Worm (Caenorhabditis elegans) whole organism, late embryonic: Measurements from ENCODE around the gene cyh-1.

Source experiments
- C38D4.7 ChIP-seq: fragments of 200-800 bp; sonication (Bioruptor generic); optimal IDR thresholded peaks from 2 replicates; lab custom pipeline; 2018; ENCODE audit warnings: mild to moderate bottlenecking, missing genetic modification characterization, moderate library complexity, missing compliant biosample characterization
- K02D7.2 ChIP-seq: sonication (generic microtip); optimal IDR thresholded peaks from 2 replicates; lab custom pipeline; 2017; ENCODE audit warnings: mild to moderate bottlenecking, missing genetic modification characterization, missing compliant biosample characterization
- T23F11.4 ChIP-seq: fragments of 200-800 bp; sonication (Bioruptor generic); optimal IDR thresholded peaks from 2 replicates; lab custom pipeline; 2018; ENCODE audit warnings: mild to moderate bottlenecking, missing genetic modification characterization, missing compliant biosample characterization
- Y22D7AL.16 ChIP-seq: sonication (generic microtip); optimal IDR thresholded peaks from 2 replicates; lab custom pipeline; 2016; ENCODE audit warnings: missing genetic modification characterization, missing compliant biosample characterization
- ceh-18 ChIP-seq: sonication (generic microtip); optimal IDR thresholded peaks from 2 replicates; lab custom pipeline; 2016; ENCODE audit warnings: missing genetic modification characterization, missing compliant biosample characterization
- ceh-19 ChIP-seq: fragments of 200-800 bp; sonication (Bioruptor generic); optimal IDR thresholded peaks from 2 replicates; lab custom pipeline; 2018; ENCODE audit warnings: mild to moderate bottlenecking, missing genetic modification characterization, missing compliant biosample characterization
- ceh-22 ChIP-seq: sonication (generic microtip); optimal IDR thresholded peaks from 2 replicates; lab custom pipeline; 2017; ENCODE audit warnings: missing biosample characterization, missing genetic modification characterization
- ceh-24 ChIP-seq: sonication (generic microtip); optimal IDR thresholded peaks from 2 replicates; lab custom pipeline; 2016; ENCODE audit warnings: mild to moderate bottlenecking, missing genetic modification characterization, missing compliant biosample characterization
- ceh-31 ChIP-seq: sonication (generic microtip); optimal IDR thresholded peaks from 2 replicates; lab custom pipeline; 2016; ENCODE audit warnings: missing genetic modification characterization, missing compliant biosample characterization
- ceh-45 ChIP-seq: fragments of 200-800 bp; sonication (Bioruptor generic); IDR thresholded peaks from 2 replicates; pipeline ENCODE4 v1.3.6; 2022; ENCODE audit warnings: missing genetic modification reagents, missing genetic modification characterization, missing compliant biosample characterization
- ceh-48 ChIP-seq: sonication (generic microtip); optimal IDR thresholded peaks from 2 replicates; lab custom pipeline; 2016; ENCODE audit warnings: missing genetic modification characterization, inconsistent platforms, missing compliant biosample characterization
- ceh-6 ChIP-seq: fragments of 200-800 bp; sonication (Bioruptor generic); optimal IDR thresholded peaks from 2 replicates; lab custom pipeline; 2018; ENCODE audit warnings: mild to moderate bottlenecking, missing genetic modification characterization, missing compliant biosample characterization
- che-1 ChIP-seq: sonication (generic microtip); optimal IDR thresholded peaks from 2 replicates; lab custom pipeline; 2016; ENCODE audit warnings: mild to moderate bottlenecking, missing genetic modification characterization, missing compliant biosample characterization
- dmd-4 ChIP-seq: sonication (generic microtip); optimal IDR thresholded peaks from 2 replicates; lab custom pipeline; 2016; ENCODE audit warnings: borderline replicate concordance, missing genetic modification characterization, missing compliant biosample characterization
- dve-1 ChIP-seq: sonication (generic microtip); optimal IDR thresholded peaks from 2 replicates; lab custom pipeline; 2017; ENCODE audit warnings: antibody characterized with exemption, mild to moderate bottlenecking, missing genetic modification characterization, missing compliant biosample characterization
- elt-4 ChIP-seq: sonication (generic microtip); optimal IDR thresholded peaks from 2 replicates; lab custom pipeline; 2016; ENCODE audit warnings: missing genetic modification characterization, missing compliant biosample characterization
- ets-4 ChIP-seq: sonication (generic microtip); optimal IDR thresholded peaks from 2 replicates; lab custom pipeline; 2016; ENCODE audit warnings: missing genetic modification characterization, missing compliant biosample characterization
- eyg-1 ChIP-seq: sonication (generic microtip); optimal IDR thresholded peaks from 2 replicates; lab custom pipeline; 2016; ENCODE audit warnings: missing genotype, missing genetic modification characterization, missing compliant biosample characterization
- hlh-30 ChIP-seq: sonication (generic microtip); optimal IDR thresholded peaks from 2 replicates; lab custom pipeline; 2017; ENCODE audit warnings: antibody characterized with exemption, missing genetic modification characterization, missing compliant biosample characterization; ENCODE audit not compliant: insufficient read depth
- hlh-8 ChIP-seq: sonication (generic microtip); optimal IDR thresholded peaks from 2 replicates; lab custom pipeline; 2016; ENCODE audit warnings: missing genotype, missing genetic modification characterization, missing compliant biosample characterization
- lim-6 ChIP-seq: sonication (generic microtip); optimal IDR thresholded peaks from 2 replicates; lab custom pipeline; 2016; ENCODE audit warnings: missing genetic modification characterization, missing compliant biosample characterization
- lin-11 ChIP-seq: fragments of 200-800 bp; sonication (Bioruptor generic); optimal IDR thresholded peaks from 2 replicates; lab custom pipeline; 2018; ENCODE audit warnings: mild to moderate bottlenecking, missing genetic modification characterization, missing compliant biosample characterization
- madf-2 ChIP-seq: sonication (generic microtip); optimal IDR thresholded peaks from 2 replicates; lab custom pipeline; 2017; ENCODE audit warnings: missing genetic modification characterization, missing compliant biosample characterization
- mec-3 ChIP-seq: sonication (generic microtip); optimal IDR thresholded peaks from 2 replicates; lab custom pipeline; 2016; ENCODE audit warnings: borderline replicate concordance, missing genetic modification characterization, missing compliant biosample characterization
- nhr-11 ChIP-seq: fragments of 150-350 bp; optimal IDR thresholded peaks from 2 replicates; lab custom pipeline; 2014; ENCODE audit warnings: missing biosample characterization, missing genetic modification characterization
- nhr-232 ChIP-seq: sonication (generic microtip); optimal IDR thresholded peaks from 2 replicates; lab custom pipeline; 2016; ENCODE audit warnings: missing genetic modification characterization, missing compliant biosample characterization
- pha-2 ChIP-seq: sonication (generic microtip); optimal IDR thresholded peaks from 2 replicates; lab custom pipeline; 2017; ENCODE audit warnings: mild to moderate bottlenecking, missing genetic modification characterization, missing compliant biosample characterization
- ref-2 ChIP-seq: sonication (generic microtip); optimal IDR thresholded peaks from 2 replicates; lab custom pipeline; 2016; ENCODE audit warnings: missing genetic modification characterization, missing compliant biosample characterization
- sox-2 ChIP-seq: fragments of 200-800 bp; sonication (Bioruptor generic); IDR thresholded peaks from 2 replicates; pipeline ENCODE4 v1.3.6; 2022; ENCODE audit warnings: missing genetic modification reagents, missing genetic modification characterization, missing compliant biosample characterization
- syd-9 ChIP-seq: sonication (generic microtip); optimal IDR thresholded peaks from 2 replicates; lab custom pipeline; 2016; ENCODE audit warnings: mild to moderate bottlenecking, missing genetic modification characterization, moderate library complexity, missing compliant biosample characterization
- tbx-7 ChIP-seq: sonication (generic microtip); optimal IDR thresholded peaks from 2 replicates; lab custom pipeline; 2016; ENCODE audit warnings: missing genotype, missing genetic modification characterization, missing compliant biosample characterization
- ttx-3 ChIP-seq: sonication (generic microtip); optimal IDR thresholded peaks from 2 replicates; lab custom pipeline; 2016; ENCODE audit warnings: missing genetic modification reagents, missing genetic modification characterization, missing compliant biosample characterization
- unc-3 ChIP-seq, 2 experiments: fragments of 200-800 bp in 1 of 2; sonication (Bioruptor generic) in 1 of 2; sonication (generic microtip) in 1 of 2; conservative IDR thresholded peaks in 1 of 2; optimal IDR thresholded peaks in 1 of 2; 2 replicates each; pipeline versions ENCODE4 v1.3.6 to Lab custom; 2016 to 2022; ENCODE audit warnings: missing compliant biosample characterization in 2 of 2, missing genetic modification characterization in 2 of 2, missing genetic modification reagents in 1 of 2
- unc-42 ChIP-seq: sonication (generic microtip); optimal IDR thresholded peaks from 2 replicates; lab custom pipeline; 2016; ENCODE audit warnings: missing genotype, missing genetic modification characterization, missing compliant biosample characterization
- unc-55 ChIP-seq: sonication (generic microtip); optimal IDR thresholded peaks from 2 replicates; lab custom pipeline; 2017; ENCODE audit warnings: missing biosample characterization, missing genetic modification reagents, missing genetic modification characterization
- unc-86 ChIP-seq: sonication (generic microtip); optimal IDR thresholded peaks from 2 replicates; lab custom pipeline; 2016; ENCODE audit warnings: missing genetic modification characterization, missing compliant biosample characterization
- ztf-16 ChIP-seq: sonication (generic microtip); optimal IDR thresholded peaks from 2 replicates; lab custom pipeline; 2017; ENCODE audit warnings: missing genetic modification characterization, missing compliant biosample characterization

The cyh-1 gene

ce11 chrII:3504717-3505116, at the start of gene cyh-1:
cyh-1 (plus strand) TSS chrII:3505017.
- TF ChIP-seq ceh-19 (GFP tag; lab: Kevin White, UChicago) (no peak), eyg-1 (tag; lab: Kevin White, UChicago) (no peak)

- no peak for TF ChIP-seq dmd-4 (tag; lab: Kevin White, UChicago)
- no peak for TF ChIP-seq mec-3 (tag; lab: Kevin White, UChicago)
- TF ChIP-seq lim-6 (tag; lab: Kevin White, UChicago), result no peak
- TF ChIP-seq hlh-30 (tag; lab: Kevin White, UChicago), result no peak
- TF ChIP-seq che-1 (tag; lab: Kevin White, UChicago), result no peak
- TF ChIP-seq nhr-11, result no peak
- no peak for TF ChIP-seq ceh-48 (tag; lab: Kevin White, UChicago)
- no peak for TF ChIP-seq Y22D7AL.16 (tag; lab: Kevin White, UChicago)
Measured at ce11 chrII:3458209-3458608, 46.6 kb upstream of the cyh-1 start, which contains the start of the genes C16C8.26 and C16C8.19. C16C8.26 (minus strand) TSS chrII:3458309. C16C8.19 (plus strand) TSS chrII:3458487.

- TF ChIP-seq syd-9, result no peak
- peak; percentile 79 for TF ChIP-seq dve-1 (tag; lab: Kevin White, UChicago)
- TF ChIP-seq ceh-24, result no peak
Measured at ce11 chrII:3459199-3459598, 45.6 kb upstream of the cyh-1 start.

- no peak for TF ChIP-seq ets-4 (tag; lab: Kevin White, UChicago)
- no peak for TF ChIP-seq unc-42 (tag; lab: Kevin White, UChicago)
- TF ChIP-seq ref-2, result no peak
- TF ChIP-seq unc-3 (GFP tag; conservative IDR thresholded peaks at IDR 0.05; lab: Robert Waterston, UW), result no peak
- no peak for TF ChIP-seq unc-3 (tag; optimal IDR thresholded peaks at IDR 0.05; lab: Kevin White, UChicago)
- no peak for TF ChIP-seq C38D4.7 (GFP tag; lab: Kevin White, UChicago)
- TF ChIP-seq madf-2 (tag; lab: Kevin White, UChicago), result no peak
- TF ChIP-seq mec-3 (tag; lab: Kevin White, UChicago), result no peak
- TF ChIP-seq lin-11, result no peak
- TF ChIP-seq K02D7.2 (tag; lab: Kevin White, UChicago), result no peak
- no peak for TF ChIP-seq unc-55 (GFP tag; lab: Kevin White, UChicago)
Measured at ce11 chrII:3460048-3460447, 44.8 kb upstream of the cyh-1 start, which contains the start of gene C16C8.7. C16C8.7 (minus strand) TSS chrII:3460148.

- TF ChIP-seq tbx-7, result no peak
- TF ChIP-seq sox-2 (GFP tag; lab: Robert Waterston, UW), result no peak
- TF ChIP-seq ceh-22 (tag; lab: Kevin White, UChicago), result no peak
- TF ChIP-seq ceh-31 (tag; lab: Kevin White, UChicago), result no peak
- TF ChIP-seq ztf-16 (tag; lab: Kevin White, UChicago), result no peak
- no peak for TF ChIP-seq che-1 (tag; lab: Kevin White, UChicago)
- no peak for TF ChIP-seq ceh-24
- TF ChIP-seq, all 69 proteins: peak for 0
Measured at ce11 chrII:3461586-3461985, 43.2 kb upstream of the cyh-1 start, which contains the start of gene C16C8.8. C16C8.8 (minus strand) TSS chrII:3461686.

DNA sequence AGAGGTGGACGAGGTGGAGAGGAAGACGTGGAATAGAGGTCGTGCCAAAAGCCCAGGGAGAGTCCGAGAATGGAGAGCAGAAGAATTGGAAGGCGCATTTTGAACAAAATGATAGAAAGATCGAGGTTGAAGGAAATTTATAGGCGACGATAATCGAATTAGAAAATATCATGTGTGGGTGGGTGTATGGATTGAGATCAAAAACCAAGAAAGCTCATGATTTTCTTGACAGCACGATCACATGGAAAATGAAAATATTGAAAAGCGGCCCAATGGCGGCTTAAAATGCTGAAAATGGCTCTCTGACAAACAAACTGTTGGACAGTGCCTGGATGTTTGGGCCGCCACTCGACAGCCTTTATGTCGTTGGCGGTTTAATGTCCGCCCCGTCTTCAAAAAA, 41.7 kb upstream of the cyh-1 start, which contains the start of gene C16C8.9:
Gene C16C8.9, minus strand, starts transcription at position 101 of the 400 bp plus-strand sequence.
- no peak for TF ChIP-seq elt-4 (tag; lab: Kevin White, UChicago)
- TF ChIP-seq ztf-16 (tag; lab: Kevin White, UChicago), result no peak
- TF ChIP-seq unc-42 (tag; lab: Kevin White, UChicago), result no peak
- TF ChIP-seq pha-2 (tag; lab: Kevin White, UChicago), result no peak
- TF ChIP-seq unc-86 (tag; lab: Kevin White, UChicago), result no peak
- no peak for TF ChIP-seq C38D4.7 (GFP tag; lab: Kevin White, UChicago)
- TF ChIP-seq ceh-18 (tag; lab: Kevin White, UChicago), result no peak
- no peak for TF ChIP-seq ceh-6 (GFP tag; lab: Kevin White, UChicago)
- TF ChIP-seq dmd-4 (tag; lab: Kevin White, UChicago), result no peak
- no peak for TF ChIP-seq ceh-45
- TF ChIP-seq ceh-22 (tag; lab: Kevin White, UChicago), result no peak
- TF ChIP-seq T23F11.4 (GFP tag; lab: Kevin White, UChicago), result no peak
- TF ChIP-seq madf-2 (tag; lab: Kevin White, UChicago), result no peak
- no peak for TF ChIP-seq hlh-8 (tag; lab: Kevin White, UChicago)
- TF ChIP-seq nhr-232 (tag; lab: Kevin White, UChicago), result no peak
- TF ChIP-seq dve-1 (tag; lab: Kevin White, UChicago), result no peak
- no peak for TF ChIP-seq ttx-3 (tag; lab: Kevin White, UChicago)
